Worm (Caenorhabditis elegans) whole organism, young adult: Measurements from ENCODE around the gene M05D6.9.

ENCODE experiments used
- B0261.1 ChIP-seq: sonication (generic microtip); optimal IDR thresholded peaks from 2 replicates; lab custom pipeline; 2016; ENCODE audit warnings: mild to moderate bottlenecking, missing genetic modification characterization, moderate library complexity, missing compliant biosample characterization
- B0336.3 ChIP-seq: fragments of 200-800 bp; sonication (Bioruptor generic); IDR thresholded peaks from 2 replicates; pipeline ENCODE4 v1.3.6; 2022; ENCODE audit warnings: missing genetic modification characterization, missing compliant biosample characterization
- C06A6.2 ChIP-seq: fragments of 200-800 bp; sonication (Bioruptor generic); conservative IDR thresholded peaks from 2 replicates; pipeline ENCODE4 v1.3.6; 2022; ENCODE audit warnings: missing genetic modification characterization, missing compliant biosample characterization
- F39B2.1 ChIP-seq: fragments of 200-800 bp; sonication (Bioruptor generic); IDR thresholded peaks from 2 replicates; pipeline ENCODE4 v1.3.6; 2022; ENCODE audit warnings: missing genetic modification reagents, missing genetic modification characterization, missing compliant biosample characterization
- F52B5.7 ChIP-seq: sonication (generic microtip); optimal IDR thresholded peaks from 2 replicates; lab custom pipeline; 2016; ENCODE audit warnings: mild to moderate bottlenecking, missing genetic modification characterization, missing compliant biosample characterization
- F55B11.4 ChIP-seq: sonication (generic microtip); optimal IDR thresholded peaks from 2 replicates; lab custom pipeline; 2016; ENCODE audit warnings: missing compliant biosample characterization, missing genetic modification characterization, borderline replicate concordance; ENCODE audit not compliant: insufficient read depth
- K11D2.4 ChIP-seq: fragments of 200-800 bp; sonication (Bioruptor generic); IDR thresholded peaks from 2 replicates; pipeline ENCODE4 v1.3.6; 2022; ENCODE audit warnings: missing genetic modification reagents, missing genetic modification characterization, missing compliant biosample characterization
- T26A5.8 ChIP-seq: sonication (generic microtip); optimal IDR thresholded peaks from 2 replicates; lab custom pipeline; 2016; ENCODE audit warnings: missing genetic modification characterization, missing compliant biosample characterization
- Y53F4B.3 ChIP-seq: fragments of 200-800 bp; sonication (Bioruptor generic); IDR thresholded peaks from 2 replicates; pipeline ENCODE4 v1.3.6; 2022; ENCODE audit warnings: missing genetic modification reagents, missing genetic modification characterization, missing compliant biosample characterization
- Y53G8AR.9 ChIP-seq: fragments of 200-800 bp; sonication (Bioruptor generic); conservative IDR thresholded peaks from 2 replicates; pipeline ENCODE4 v1.3.6; 2022; ENCODE audit warnings: missing genetic modification reagents, missing genetic modification characterization, missing compliant biosample characterization
- Y56A3A.18 ChIP-seq: fragments of 200-800 bp; sonication (Bioruptor generic); IDR thresholded peaks from 2 replicates; pipeline ENCODE4 v1.3.6; 2022; ENCODE audit warnings: missing genetic modification reagents, missing genetic modification characterization, missing compliant biosample characterization
- Y95B8A.8 ChIP-seq: fragments of 200-800 bp; sonication (Bioruptor generic); IDR thresholded peaks from 2 replicates; pipeline ENCODE4 v1.3.6; 2022; ENCODE audit warnings: missing genetic modification reagents, missing genetic modification characterization, missing compliant biosample characterization
- ZK185.1 ChIP-seq: sonication (generic microtip); optimal IDR thresholded peaks from 2 replicates; lab custom pipeline; 2016; ENCODE audit warnings: mild to moderate bottlenecking, missing genetic modification characterization, missing compliant biosample characterization; ENCODE audit not compliant: poor library complexity, severe bottlenecking
- ama-1 ChIP-seq, 3 experiments: fragments of 150-350 bp in 1 of 3; sonication (generic microtip) in 2 of 3; optimal IDR thresholded peaks; 2 replicates each; lab custom pipeline; 2014 to 2018; ENCODE audit warnings: missing biosample characterization in 2 of 3, missing genetic modification characterization in 2 of 3, missing genetic modification reagents in 2 of 3
- aptf-3 ChIP-seq: fragments of 200-800 bp; sonication (Bioruptor generic); IDR thresholded peaks from 2 replicates; pipeline ENCODE4 v1.3.6; 2022; ENCODE audit warnings: missing genetic modification characterization, missing compliant biosample characterization
- attf-5 ChIP-seq: fragments of 200-800 bp; sonication (Bioruptor generic); optimal IDR thresholded peaks from 2 replicates; lab custom pipeline; 2018; ENCODE audit warnings: mild to moderate bottlenecking, missing genetic modification characterization, missing compliant biosample characterization
- cebp-1 ChIP-seq, 2 experiments: fragments of 200-800 bp in 1 of 2; sonication (Bioruptor generic) in 1 of 2; sonication (generic microtip) in 1 of 2; IDR thresholded peaks in 1 of 2; optimal IDR thresholded peaks in 1 of 2; 2 replicates each; pipeline versions ENCODE4 v1.3.6 to Lab custom; 2017 to 2022; ENCODE audit warnings: missing compliant biosample characterization in 2 of 2, missing genetic modification characterization in 2 of 2, mild to moderate bottlenecking in 1 of 2, missing genetic modification reagents in 1 of 2, moderate library complexity in 1 of 2
- ceh-100 ChIP-seq: fragments of 200-800 bp; sonication (Bioruptor generic); IDR thresholded peaks from 2 replicates; pipeline ENCODE4 v1.3.6; 2022; ENCODE audit warnings: missing genetic modification reagents, missing genetic modification characterization, missing compliant biosample characterization
- ceh-79 ChIP-seq: sonication (generic microtip); optimal IDR thresholded peaks from 2 replicates; lab custom pipeline; 2017; ENCODE audit warnings: mild to moderate bottlenecking, missing genetic modification characterization, missing compliant biosample characterization
- die-1 ChIP-seq: sonication (generic microtip); optimal IDR thresholded peaks from 2 replicates; lab custom pipeline; 2016; ENCODE audit warnings: missing genotype, mild to moderate bottlenecking, missing genetic modification characterization, missing compliant biosample characterization
- egrh-3 ChIP-seq: fragments of 200-800 bp; sonication (Bioruptor generic); IDR thresholded peaks from 2 replicates; pipeline ENCODE4 v1.3.6; 2022; ENCODE audit warnings: missing genetic modification reagents, missing genetic modification characterization, missing compliant biosample characterization
- ekl-4 ChIP-seq: fragments of 200-800 bp; sonication (Bioruptor generic); IDR thresholded peaks from 2 replicates; pipeline ENCODE4 v1.3.6; 2022; ENCODE audit warnings: missing genetic modification reagents, missing genetic modification characterization, missing compliant biosample characterization
- fkh-3 ChIP-seq: sonication (generic microtip); optimal IDR thresholded peaks from 2 replicates; lab custom pipeline; 2016; ENCODE audit warnings: mild to moderate bottlenecking, missing genetic modification characterization, missing compliant biosample characterization
- hmg-1.2 ChIP-seq: fragments of 200-800 bp; sonication (Bioruptor generic); IDR thresholded peaks from 2 replicates; pipeline ENCODE4 v1.3.6; 2022; ENCODE audit warnings: missing genetic modification reagents, missing genetic modification characterization, missing compliant biosample characterization
- lin-26 ChIP-seq: fragments of 200-800 bp; sonication (Bioruptor generic); IDR thresholded peaks from 2 replicates; pipeline ENCODE4 v1.3.6; 2022; ENCODE audit warnings: missing genetic modification reagents, missing genetic modification characterization, missing compliant biosample characterization
- lir-1 ChIP-seq: fragments of 200-800 bp; sonication (Bioruptor generic); conservative IDR thresholded peaks from 2 replicates; pipeline ENCODE4 v1.3.6; 2022; ENCODE audit warnings: missing genetic modification reagents, missing genetic modification characterization, missing compliant biosample characterization
- lsl-1 ChIP-seq: fragments of 200-800 bp; sonication (Bioruptor generic); optimal IDR thresholded peaks from 2 replicates; lab custom pipeline; 2018; ENCODE audit warnings: mild to moderate bottlenecking, missing genetic modification characterization, moderate library complexity, missing compliant biosample characterization
- madf-6 ChIP-seq: fragments of 200-800 bp; sonication (Bioruptor generic); IDR thresholded peaks from 2 replicates; pipeline ENCODE4 v1.3.6; 2022; ENCODE audit warnings: missing genetic modification reagents, missing genetic modification characterization, missing compliant biosample characterization
- mcd-1 ChIP-seq: fragments of 200-800 bp; sonication (Bioruptor generic); IDR thresholded peaks from 2 replicates; pipeline ENCODE4 v1.3.6; 2022; ENCODE audit warnings: missing genetic modification reagents, missing genetic modification characterization, missing compliant biosample characterization
- mxl-1 ChIP-seq: sonication (generic microtip); optimal IDR thresholded peaks from 2 replicates; lab custom pipeline; 2016; ENCODE audit warnings: missing genetic modification characterization, missing compliant biosample characterization
- nhr-80 ChIP-seq: sonication (generic microtip); optimal IDR thresholded peaks from 2 replicates; lab custom pipeline; 2016; ENCODE audit warnings: missing genetic modification characterization, missing compliant biosample characterization
- nhr-90 ChIP-seq: sonication (generic microtip); optimal IDR thresholded peaks from 2 replicates; lab custom pipeline; 2016; ENCODE audit warnings: missing genotype, mild to moderate bottlenecking, missing genetic modification characterization, missing compliant biosample characterization
- rec-8 ChIP-seq, 2 experiments: sonication (generic microtip); optimal IDR thresholded peaks; 2 replicates each; lab custom pipeline; 2016; ENCODE audit warnings: mild to moderate bottlenecking in 2 of 2, missing genetic modification characterization in 2 of 2, missing genetic modification reagents in 2 of 2, missing genotype in 2 of 2, missing biosample characterization in 1 of 2, missing compliant biosample characterization in 1 of 2, moderate library complexity in 1 of 2
- ztf-18 ChIP-seq: sonication (generic microtip); optimal IDR thresholded peaks from 2 replicates; lab custom pipeline; 2016; ENCODE audit warnings: missing genotype, mild to moderate bottlenecking, missing genetic modification characterization, missing compliant biosample characterization
- ztf-22 ChIP-seq: fragments of 200-800 bp; sonication (Bioruptor generic); optimal IDR thresholded peaks from 2 replicates; lab custom pipeline; 2018; ENCODE audit warnings: mild to moderate bottlenecking, missing genetic modification characterization, moderate library complexity, missing compliant biosample characterization
- ztf-26 ChIP-seq: sonication (generic microtip); optimal IDR thresholded peaks from 2 replicates; lab custom pipeline; 2017; ENCODE audit warnings: missing genetic modification characterization, missing compliant biosample characterization

Gene M05D6.9

ce11 chrII:8481033-8481708, 12.9 kb upstream of the M05D6.9 start (continued):
- TF ChIP-seq ama-1 (optimal IDR thresholded peaks at IDR 0.05; lab: Kevin White, UChicago) (no peak), ama-1 (GFP tag; optimal IDR thresholded peaks at IDR 0.05; lab: Kevin White, UChicago) (no peak), aptf-3 (GFP tag; lab: Robert Waterston, UW) (no peak)

ce11 chrII:8481731-8482253, 12.3 kb upstream of the M05D6.9 start, which contains the start of gene M05D6.5:
Gene M05D6.5, minus strand, starts transcription at chrII:8482203.
- TF ChIP-seq ekl-4 (GFP tag; lab: Robert Waterston, UW) (0 out of 2 replicates have a peak, but pooled peaks have one; percentile 40), Y53G8AR.9 (GFP tag; lab: Robert Waterston, UW) (0 out of 2 replicates have a peak, but pooled peaks have one; percentile 13), lin-26 (0 out of 2 replicates have a peak, but pooled peaks have one; percentile 8), ama-1 (optimal IDR thresholded peaks at IDR 0.05; lab: Kevin White, UChicago) (peak; percentile 83), ama-1 (GFP tag; optimal IDR thresholded peaks at IDR 0.05; lab: Kevin White, UChicago) (no peak), B0336.3 (GFP tag; lab: Robert Waterston, UW) (0 out of 2 replicates have a peak, but pooled peaks have one; percentile 13), ztf-18 (no peak)

DNA sequence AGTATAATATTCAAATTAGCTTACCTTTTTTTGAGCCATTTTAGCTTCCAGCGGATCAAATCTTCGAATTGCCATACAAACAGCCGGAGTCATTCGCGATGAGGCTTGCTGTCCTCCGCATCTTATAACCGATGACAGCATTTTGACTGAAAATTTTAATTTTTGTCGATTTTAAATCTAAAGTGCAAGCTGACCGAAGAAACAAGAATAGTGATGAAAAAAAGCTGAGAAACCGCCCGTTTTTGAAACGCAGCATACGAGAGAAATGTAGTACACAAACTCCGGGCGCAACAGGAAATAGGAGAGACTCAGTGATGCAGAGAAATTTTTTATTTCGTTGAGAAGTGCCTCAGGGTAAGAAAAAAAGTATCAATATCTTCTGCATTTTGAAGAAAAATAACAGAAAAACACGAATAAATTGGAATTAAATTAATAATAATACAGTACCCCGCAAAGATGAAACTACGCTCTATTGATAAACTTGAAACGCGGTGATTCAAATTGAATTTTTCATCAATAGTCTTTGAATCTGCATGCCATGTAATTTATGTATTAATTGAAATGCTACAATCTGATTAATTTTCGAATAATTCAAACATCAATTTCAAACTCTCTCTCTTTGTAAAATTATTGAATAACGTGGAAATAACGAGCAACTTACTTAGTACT, 10.8 kb upstream of the M05D6.9 start:
- TF ChIP-seq ama-1 (optimal IDR thresholded peaks at IDR 0.05; lab: Kevin White, UChicago) (peak; percentile 61), ama-1 (GFP tag; optimal IDR thresholded peaks at IDR 0.05; lab: Kevin White, UChicago) (no peak), nhr-80 (peak; percentile 24), ceh-100 (GFP tag; lab: Robert Waterston, UW) (no peak), Y53F4B.3 (GFP tag; lab: Robert Waterston, UW) (no peak), mcd-1 (GFP tag; lab: Robert Waterston, UW) (peak; percentile 17; the same call in 1 of the 2 replicates), T26A5.8 (tag; lab: Kevin White, UChicago) (no peak), egrh-3 (GFP tag; lab: Robert Waterston, UW) (no peak), hmg-1.2 (GFP tag; lab: Robert Waterston, UW) (peak; percentile 55; the same call in 1 of the 2 replicates), attf-5 (GFP tag; lab: Kevin White, UChicago) (peak; percentile 43), K11D2.4 (GFP tag; lab: Robert Waterston, UW) (no peak), lsl-1 (peak; percentile 35)
- TF ChIP-seq, all 124 proteins: peak for 6

DNA sequence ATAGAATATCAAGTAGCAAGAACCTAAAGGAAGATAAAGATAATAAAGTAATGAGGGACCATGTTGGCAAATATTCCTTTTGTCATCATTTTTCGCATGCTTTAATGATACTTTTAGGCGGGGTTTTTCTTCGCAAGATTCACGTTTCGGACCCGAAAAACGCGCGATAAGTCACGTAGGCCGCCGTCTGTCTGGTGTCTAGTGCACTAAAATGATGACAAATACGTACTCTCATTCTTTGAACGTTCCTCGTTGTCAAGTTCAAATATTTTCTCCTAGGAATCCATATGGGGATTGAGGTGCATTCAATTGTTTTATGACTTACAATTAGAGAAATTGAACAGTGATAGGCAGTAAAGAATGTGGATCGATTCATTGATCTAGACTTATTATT, 10.3 kb upstream of the M05D6.9 start, which contains the start of gene taap-1:
Gene taap-1 (minus strand): TSS at position 79 of the 394 bp plus-strand sequence.
- TF ChIP-seq F39B2.1 (GFP tag; lab: Robert Waterston, UW) (no peak), ZK185.1 (tag; lab: Kevin White, UChicago) (peak; percentile 11), madf-6 (0 out of 2 replicates have a peak, but pooled peaks have one; percentile 25), hmg-1.2 (GFP tag; lab: Robert Waterston, UW) (no peak)
- TF ChIP-seq, all 124 proteins: peak for 2

DNA sequence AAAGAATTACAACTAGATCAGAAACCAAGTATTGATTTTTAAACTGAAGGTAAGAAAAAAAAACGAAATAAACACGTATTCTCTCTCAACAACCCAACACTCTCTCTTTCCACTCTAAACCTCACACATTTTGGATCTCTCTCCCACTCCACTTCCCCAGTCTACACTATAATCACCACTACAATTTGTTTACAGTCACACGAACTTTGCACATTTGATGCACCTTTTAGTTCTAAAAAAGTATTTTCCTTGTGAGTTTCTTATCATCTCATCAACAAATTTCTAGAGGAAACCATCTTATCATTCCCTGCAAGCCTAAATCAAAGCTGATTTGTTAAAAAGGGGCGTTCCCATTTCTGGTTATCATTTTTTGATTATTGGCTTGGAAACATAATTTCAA, 9.5 kb upstream of the M05D6.9 start:
- TF ChIP-seq ekl-4 (GFP tag; lab: Robert Waterston, UW) (no peak), B0261.1 (no peak), mxl-1 (no peak), F52B5.7 (tag; lab: Kevin White, UChicago) (no peak), ceh-79 (tag; lab: Kevin White, UChicago) (no peak), F55B11.4 (tag; lab: Kevin White, UChicago) (no peak), lir-1 (GFP tag; lab: Robert Waterston, UW) (no peak), ztf-22 (GFP tag; lab: Kevin White, UChicago) (peak; percentile 18), die-1 (no peak), nhr-90 (tag; lab: Kevin White, UChicago) (no peak), B0336.3 (GFP tag; lab: Robert Waterston, UW) (peak; percentile 43; the same call in 1 of the 2 replicates), Y95B8A.8 (GFP tag; lab: Robert Waterston, UW) (no peak), ztf-26 (tag; lab: Kevin White, UChicago) (no peak), Y56A3A.18 (GFP tag; lab: Robert Waterston, UW) (peak; percentile 80), cebp-1 (GFP tag; IDR thresholded peaks at IDR 0.05; lab: Robert Waterston, UW) (no peak), cebp-1 (tag; optimal IDR thresholded peaks at IDR 0.05; lab: Kevin White, UChicago) (peak; percentile 31), rec-8 (tag; optimal IDR thresholded peaks at IDR 0.05; lab: Kevin White, UChicago) (no peak), C06A6.2 (no peak), Y53G8AR.9 (GFP tag; lab: Robert Waterston, UW) (0 out of 2 replicates have a peak, but pooled peaks have one; percentile 58), fkh-3 (tag; lab: Kevin White, UChicago) (no peak)
